Fruit fly (Drosophila melanogaster): ENCODE results near the gene tub.

DNA sequence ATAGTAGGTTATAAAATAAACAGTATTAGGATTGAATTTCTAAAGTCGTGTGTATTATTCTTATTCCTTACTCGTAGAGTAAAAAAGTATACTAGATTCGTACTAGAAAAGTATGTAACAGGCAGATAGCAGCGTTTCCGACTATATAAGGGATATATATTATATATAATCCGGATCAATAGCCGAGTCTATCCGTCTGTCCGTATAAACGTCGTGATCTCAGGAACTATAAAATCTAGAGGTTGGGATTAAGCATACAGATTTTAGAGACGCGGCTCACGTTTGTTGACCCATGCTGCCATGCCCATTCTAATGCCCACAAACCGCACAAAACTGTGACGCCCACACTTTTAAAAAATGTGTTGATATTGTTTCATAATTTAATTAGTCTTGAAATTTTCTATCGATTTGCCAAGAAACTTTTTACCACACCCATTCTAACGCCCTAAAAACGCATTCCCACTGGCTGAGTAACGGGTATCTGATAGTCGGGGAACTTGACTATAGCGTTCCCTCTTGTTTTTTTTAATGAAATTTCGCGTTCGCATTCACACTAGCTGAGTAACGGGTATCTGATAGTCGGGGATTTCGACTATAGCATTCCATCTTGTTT is 14.5 kb downstream of the tub start, which contains the start of gene CG9853:
- no peak for TF ChIP-seq ttk (optimal IDR thresholded peaks at IDR 0.05)
- TF ChIP-seq h (optimal IDR thresholded peaks at IDR 0.05) = no peak
- TF ChIP-seq Myc (optimal IDR thresholded peaks at IDR 0.05) = no peak
- TF ChIP-seq psq (optimal IDR thresholded peaks at IDR 0.05) = no peak
- TF ChIP-seq Sin3A (optimal IDR thresholded peaks at IDR 0.05) = no peak
- no peak for TF ChIP-seq insv (optimal IDR thresholded peaks at IDR 0.05)

Data from Kc167 (cell line).